Worm (Caenorhabditis elegans): ENCODE measurements around the gene srt-8.
"Not testable (repeated sequence)": the region's sequence is repeated elsewhere in the genome, so short reads cannot be mapped to it uniquely, and the experiment has no call there.

- not testable (repeated sequence) for TF ChIP-seq snpc-4 (tag; optimal IDR thresholded peaks at IDR 0.05); lin-39 (tag; optimal IDR thresholded peaks at IDR 0.05); unc-62 (GFP tag; optimal IDR thresholded peaks at IDR 0.05); mbf-1 (tag; optimal IDR thresholded peaks at IDR 0.05); ztf-11 (tag; optimal IDR thresholded peaks at IDR 0.05); Y55F3AM.14 (GFP tag; optimal IDR thresholded peaks at IDR 0.05)
Measured at ce11 chrV:3102049-3102448, 15.7 kb downstream of the srt-8 start, which contains the start of gene Y73C8C.4.

Data from whole organism, L2 larva.